Worm (Caenorhabditis elegans): Measurements from ENCODE around the gene D1005.4.

ce11 chrX:1517519-1517918 lies 31.9 kb upstream of the D1005.4 start:
- TF ChIP-seq ztf-11 (tag; optimal IDR thresholded peaks at IDR 0.05) (no peak), nhr-12 (tag; optimal IDR thresholded peaks at IDR 0.05) (no peak), zag-1 (tag; optimal IDR thresholded peaks at IDR 0.05) (no peak), fos-1 (tag; optimal IDR thresholded peaks at IDR 0.05) (no peak), ceh-82 (tag; optimal IDR thresholded peaks at IDR 0.05) (no peak), snpc-4 (tag; optimal IDR thresholded peaks at IDR 0.05) (no peak), unc-39 (tag; optimal IDR thresholded peaks at IDR 0.05) (no peak), sma-3 (GFP tag; optimal IDR thresholded peaks at IDR 0.05) (no peak), C34F6.9 (tag; optimal IDR thresholded peaks at IDR 0.05) (no peak)
